Worm (Caenorhabditis elegans) whole organism, L2 larva: ENCODE data around the gene tbh-1.

Experiments
- R02D3.7 ChIP-seq: fragments of 150-350 bp; optimal IDR thresholded peaks from 2 replicates; lab custom pipeline; 2014; ENCODE audit warnings: missing biosample characterization, missing genetic modification characterization
- aly-2 ChIP-seq: fragments of 150-350 bp; optimal IDR thresholded peaks from 2 replicates; lab custom pipeline; 2014; ENCODE audit warnings: missing biosample characterization, missing genetic modification characterization
- lin-39 ChIP-seq: fragments of 150-350 bp; optimal IDR thresholded peaks from 2 replicates; lab custom pipeline; 2014; ENCODE audit warnings: missing biosample characterization, missing genetic modification reagents, missing genetic modification characterization
- mab-5 ChIP-seq: fragments of 150-350 bp; optimal IDR thresholded peaks from 2 replicates; lab custom pipeline; 2014; ENCODE audit warnings: missing biosample characterization, missing genetic modification characterization
- unc-55 ChIP-seq: fragments of 150-350 bp; sonication (generic microtip); optimal IDR thresholded peaks from 3 replicates; lab custom pipeline; 2014; ENCODE audit warnings: missing biosample characterization, missing genetic modification reagents, missing genetic modification characterization
- ztf-11 ChIP-seq: sonication (generic microtip); optimal IDR thresholded peaks from 2 replicates; lab custom pipeline; 2017; ENCODE audit warnings: missing biosample characterization, missing genetic modification characterization

ce11 chrX:15493322-15493721 is 11.4 kb downstream of the tbh-1 start, which contains the start of gene gob-1:
- TF ChIP-seq lin-39 (tag; lab: Kevin White, UChicago) (no peak), unc-55 (GFP tag; lab: Kevin White, UChicago) (no peak), R02D3.7 (no peak), mab-5 (tag; lab: Kevin White, UChicago) (no peak), ztf-11 (tag; lab: Kevin White, UChicago) (no peak), aly-2 (tag; lab: Kevin White, UChicago) (no peak)
